Fruit fly (Drosophila melanogaster) whole organism, pupa: ENCODE data around the gene CG46467.
A peak's percentile ranks its signal among the peaks of the same experiment; 100 is the strongest.

Experiments used
- CG10348 ChIP-seq: fragments of 200-800 bp; sonication (Bioruptor generic); IDR thresholded peaks from 2 replicates; pipeline ENCODE4 v1.3.6; 2022; ENCODE audit warnings: missing biosample characterization, missing genetic modification characterization
- CG12605 ChIP-seq: fragments of 200-800 bp; sonication (Bioruptor generic); IDR thresholded peaks from 2 replicates; pipeline ENCODE4 v1.3.6; 2022; ENCODE audit warnings: missing biosample characterization, missing genetic modification characterization
- CG13204 ChIP-seq: fragments of 200-800 bp; sonication (Bioruptor generic); optimal IDR thresholded peaks from 2 replicates; lab custom pipeline; 2018; ENCODE audit warnings: missing biosample characterization, mild to moderate bottlenecking, missing genetic modification characterization, moderate library complexity
- CG14655 ChIP-seq: fragments of 200-800 bp; sonication (Bioruptor generic); optimal IDR thresholded peaks from 3 replicates; lab custom pipeline; 2017; ENCODE audit warnings: mild to moderate bottlenecking, missing biosample characterization, missing genetic modification reagents, missing genetic modification characterization
- CG15710 ChIP-seq: fragments of 200-800 bp; sonication (Bioruptor generic); optimal IDR thresholded peaks from 2 replicates; lab custom pipeline; 2018; ENCODE audit warnings: missing biosample characterization, mild to moderate bottlenecking, missing genetic modification characterization, moderate library complexity
- CG17806 ChIP-seq: fragments of 200-800 bp; sonication (Bioruptor generic); optimal IDR thresholded peaks from 2 replicates; lab custom pipeline; 2018; ENCODE audit warnings: missing biosample characterization, mild to moderate bottlenecking, missing genetic modification characterization, moderate library complexity
- CG32121 ChIP-seq: fragments of 200-800 bp; sonication (Bioruptor generic); IDR thresholded peaks from 2 replicates; pipeline ENCODE4 v1.3.6; 2022; ENCODE audit warnings: missing biosample characterization, missing genetic modification characterization
- CG34367 ChIP-seq: fragments of 200-800 bp; sonication (Bioruptor generic); optimal IDR thresholded peaks from 2 replicates; lab custom pipeline; 2018; ENCODE audit warnings: missing biosample characterization, mild to moderate bottlenecking, missing genetic modification characterization
- CG4496 ChIP-seq: fragments of 200-800 bp; sonication (Bioruptor generic); IDR thresholded peaks from 3 replicates; pipeline ENCODE4 v1.3.6; 2022; ENCODE audit warnings: missing biosample characterization, missing genetic modification characterization
- CG8159 ChIP-seq: fragments of 200-800 bp; sonication (Bioruptor generic); optimal IDR thresholded peaks from 3 replicates; lab custom pipeline; 2018; ENCODE audit warnings: missing biosample characterization, mild to moderate bottlenecking, missing genetic modification characterization, moderate library complexity
- CG8301 ChIP-seq: fragments of 200-800 bp; sonication (Bioruptor generic); optimal IDR thresholded peaks from 2 replicates; lab custom pipeline; 2018; ENCODE audit warnings: missing biosample characterization, mild to moderate bottlenecking, missing genetic modification characterization
- CG9948 ChIP-seq: fragments of 200-800 bp; sonication (Bioruptor generic); optimal IDR thresholded peaks from 2 replicates; lab custom pipeline; 2018; ENCODE audit warnings: missing biosample characterization, mild to moderate bottlenecking, missing genetic modification characterization, moderate library complexity
- D1 ChIP-seq: fragments of 200-800 bp; sonication (Bioruptor generic); optimal IDR thresholded peaks from 2 replicates; lab custom pipeline; 2018; ENCODE audit warnings: missing biosample characterization, mild to moderate bottlenecking, missing genetic modification characterization, moderate library complexity
- EcR ChIP-seq: fragments of 200-800 bp; sonication (Bioruptor generic); optimal IDR thresholded peaks from 3 replicates; lab custom pipeline; 2019; ENCODE audit warnings: missing biosample characterization, missing genetic modification characterization, mild to moderate bottlenecking, moderate library complexity, missing genetic modification reagents
- Ets98B ChIP-seq: fragments of 200-800 bp; sonication (Bioruptor generic); IDR thresholded peaks from 2 replicates; pipeline ENCODE4 v1.3.6; 2022; ENCODE audit warnings: missing biosample characterization, missing genetic modification characterization
- Pif1A ChIP-seq: fragments of 200-800 bp; sonication (Bioruptor generic); optimal IDR thresholded peaks from 3 replicates; lab custom pipeline; 2016; ENCODE audit warnings: missing biosample characterization, missing genetic modification characterization
- Pif1B ChIP-seq: fragments of 200-800 bp; sonication (Bioruptor generic); optimal IDR thresholded peaks from 3 replicates; lab custom pipeline; 2016; ENCODE audit warnings: missing biosample characterization, missing genetic modification characterization
- Snoo ChIP-seq: fragments of 200-800 bp; sonication (Bioruptor generic); optimal IDR thresholded peaks from 3 replicates; lab custom pipeline; 2017; ENCODE audit warnings: missing biosample characterization, mild to moderate bottlenecking, missing genetic modification characterization, inconsistent platforms
- fd96Ca ChIP-seq: fragments of 200-800 bp; sonication (Bioruptor generic); IDR thresholded peaks from 3 replicates; pipeline ENCODE4 v1.3.6; 2022; ENCODE audit warnings: missing biosample characterization, missing genetic modification characterization
- gl ChIP-seq: fragments of 200-800 bp; sonication (Bioruptor generic); optimal IDR thresholded peaks from 2 replicates; lab custom pipeline; 2018; ENCODE audit warnings: missing biosample characterization, mild to moderate bottlenecking, missing genetic modification characterization

Gene CG46467

DNA sequence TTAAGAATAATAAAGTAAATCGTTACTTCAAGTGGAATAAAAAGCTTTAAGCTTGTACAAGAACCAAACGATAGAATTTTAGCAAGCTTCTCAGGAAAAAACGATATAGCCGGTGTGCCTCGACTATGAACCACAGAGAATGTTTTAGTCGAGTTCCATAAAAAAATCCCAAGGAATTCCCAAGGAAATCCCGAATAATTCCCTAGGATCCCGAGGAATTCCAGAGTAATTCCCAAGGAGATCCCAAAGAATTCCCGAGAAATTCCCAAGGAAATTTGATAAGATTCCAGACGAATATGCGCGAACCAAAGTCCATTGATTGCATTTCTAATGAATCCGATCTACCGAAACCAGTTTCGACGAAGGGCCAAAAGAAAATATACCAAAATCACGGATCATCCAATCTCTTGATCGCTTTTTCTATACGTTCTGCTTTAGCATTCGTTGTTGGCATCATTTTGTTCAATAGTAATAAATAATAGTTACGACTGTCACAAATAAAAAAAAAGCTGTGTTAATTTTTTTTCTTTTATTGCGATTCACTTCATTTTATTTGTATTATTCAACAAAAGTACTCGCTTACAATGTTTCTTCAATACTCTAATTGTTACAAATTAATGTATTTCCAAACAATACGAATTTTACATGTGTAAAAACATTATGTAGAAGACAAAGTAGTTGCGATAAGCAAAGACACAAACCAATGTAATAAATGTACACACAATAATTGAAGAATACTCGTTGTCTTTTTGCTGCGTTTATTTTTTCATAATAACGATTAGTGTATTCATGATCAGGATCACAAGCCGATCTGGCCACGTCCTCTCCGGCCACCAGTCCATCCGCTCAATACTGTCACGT lies 5.7 kb upstream of the CG46467 start:
- TF ChIP-seq CG4496 (GFP tag; lab: Robert Waterston, UW) (no peak), CG8301 (tag; lab: Kevin White, UChicago) (peak; percentile 12), Ets98B (GFP tag; lab: Robert Waterston, UW) (no peak), CG15710 (no peak), D1 (tag; lab: Kevin White, UChicago) (peak; percentile 30), CG10348 (no peak), Snoo (no peak), CG17806 (no peak), CG8159 (tag; lab: Kevin White, UChicago) (no peak)

DNA sequence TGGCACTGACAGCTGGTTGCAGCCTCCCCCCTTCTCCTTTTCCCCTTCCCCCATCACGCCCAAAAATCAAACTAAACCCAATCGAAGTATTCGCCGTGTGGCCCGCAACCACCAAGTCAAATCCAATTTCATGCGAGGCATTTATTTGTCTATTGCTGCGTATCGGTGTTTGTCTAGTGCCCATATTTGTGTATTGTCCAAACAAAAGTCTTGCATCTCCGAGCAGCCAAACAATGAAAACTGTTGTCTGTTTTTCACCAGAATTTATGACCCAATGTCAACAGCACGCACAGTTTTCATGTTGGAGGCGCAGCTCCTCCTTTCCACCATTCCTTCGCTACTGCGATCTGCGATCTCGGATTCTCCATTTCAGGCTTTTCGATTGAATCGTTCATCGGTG lies 4.5 kb upstream of the CG46467 start:
- TF ChIP-seq CG4496 (GFP tag; lab: Robert Waterston, UW): no peak
- no peak for TF ChIP-seq CG17806
- TF ChIP-seq EcR (GFP tag; lab: Kevin White, UChicago): no peak
- no peak for TF ChIP-seq CG34367 (tag; lab: Kevin White, UChicago)
- TF ChIP-seq CG8301 (tag; lab: Kevin White, UChicago): no peak
- TF ChIP-seq CG12605 (GFP tag; lab: Robert Waterston, UW): no peak
- TF ChIP-seq CG32121 (GFP tag; lab: Robert Waterston, UW): no peak
- no peak for TF ChIP-seq Pif1A (GFP tag; lab: Kevin White, UChicago)
- TF ChIP-seq Snoo: no peak
- no peak for TF ChIP-seq CG14655 (GFP tag; lab: Kevin White, UChicago)
- no peak for TF ChIP-seq CG8159 (tag; lab: Kevin White, UChicago)
- TF ChIP-seq D1 (tag; lab: Kevin White, UChicago): no peak
- TF ChIP-seq CG15710: no peak
- no peak for TF ChIP-seq CG10348
- no peak for TF ChIP-seq fd96Ca (GFP tag; lab: Robert Waterston, UW)
- TF ChIP-seq Pif1B (GFP tag; lab: Kevin White, UChicago): no peak
- no peak for TF ChIP-seq Ets98B (GFP tag; lab: Robert Waterston, UW)
- no peak for TF ChIP-seq CG9948

DNA sequence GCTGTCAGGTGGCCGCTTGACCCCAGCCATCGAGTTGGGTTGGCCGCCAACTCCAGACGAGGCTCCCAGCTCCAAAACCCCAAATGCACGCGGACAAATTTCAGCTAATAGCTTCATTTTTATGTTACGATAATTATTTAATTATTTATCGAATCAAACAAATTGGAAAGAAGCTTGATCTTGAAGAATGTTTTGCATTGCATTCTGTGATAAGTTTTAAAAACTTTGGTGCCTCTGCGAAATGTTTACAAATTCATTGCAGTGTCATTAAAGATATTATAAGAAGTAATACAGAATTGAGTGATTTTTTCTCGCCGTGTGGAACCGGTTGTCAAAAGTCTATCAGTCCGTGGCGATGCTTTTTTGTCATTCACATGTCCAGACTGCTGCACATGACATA lies 4.1 kb upstream of the CG46467 start:
- TF ChIP-seq Ets98B (GFP tag; lab: Robert Waterston, UW) (0 out of 2 replicates have a peak, but pooled peaks have one; percentile 5), Pif1A (GFP tag; lab: Kevin White, UChicago) (no peak), CG8301 (tag; lab: Kevin White, UChicago) (peak; percentile 36)

DNA sequence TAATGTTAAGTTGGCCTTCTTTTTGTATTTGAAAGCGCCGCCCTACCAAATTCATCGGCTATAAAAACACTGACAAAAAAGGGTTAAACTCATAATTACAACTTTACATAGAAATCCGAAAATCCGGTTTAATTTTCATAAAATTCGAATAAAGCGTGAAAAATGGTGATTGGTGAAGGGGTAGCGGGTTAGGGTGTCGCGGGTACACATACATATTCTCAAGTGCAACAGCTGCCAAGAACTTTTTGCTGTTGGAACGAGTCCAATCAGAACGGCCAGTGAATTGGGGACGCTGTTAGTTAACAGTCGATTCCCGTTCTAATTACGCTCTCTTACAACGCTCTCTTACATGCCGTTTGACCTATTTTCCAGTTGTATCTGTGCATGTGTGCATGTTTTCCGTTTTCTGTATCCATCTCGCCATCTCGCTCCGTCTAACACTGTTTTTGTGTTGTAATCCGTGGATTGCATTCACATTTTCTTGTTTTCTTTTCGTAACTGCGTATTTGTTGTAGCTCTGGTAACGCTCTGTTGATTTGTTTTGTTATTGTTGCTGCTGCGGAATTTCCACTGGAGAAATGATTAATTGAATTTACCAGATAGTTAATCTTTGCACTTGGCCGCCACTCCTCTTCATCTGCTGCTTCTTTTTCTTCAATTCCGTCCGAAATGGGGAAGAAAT lies 2.2 kb upstream of the CG46467 start:
- TF ChIP-seq CG32121 (GFP tag; lab: Robert Waterston, UW) (peak; percentile 55), CG34367 (tag; lab: Kevin White, UChicago) (no peak), EcR (GFP tag; lab: Kevin White, UChicago) (no peak), CG13204 (GFP tag; lab: Kevin White, UChicago) (no peak), CG10348 (no peak), Ets98B (GFP tag; lab: Robert Waterston, UW) (peak; percentile 18; the same call in 1 of the 2 replicates), Pif1B (GFP tag; lab: Kevin White, UChicago) (no peak), CG14655 (GFP tag; lab: Kevin White, UChicago) (no peak), Pif1A (GFP tag; lab: Kevin White, UChicago) (no peak), fd96Ca (GFP tag; lab: Robert Waterston, UW) (no peak), CG9948 (no peak), CG4496 (GFP tag; lab: Robert Waterston, UW) (0 out of 3 replicates have a peak, but pooled peaks have one; percentile 44), CG15710 (no peak)

DNA sequence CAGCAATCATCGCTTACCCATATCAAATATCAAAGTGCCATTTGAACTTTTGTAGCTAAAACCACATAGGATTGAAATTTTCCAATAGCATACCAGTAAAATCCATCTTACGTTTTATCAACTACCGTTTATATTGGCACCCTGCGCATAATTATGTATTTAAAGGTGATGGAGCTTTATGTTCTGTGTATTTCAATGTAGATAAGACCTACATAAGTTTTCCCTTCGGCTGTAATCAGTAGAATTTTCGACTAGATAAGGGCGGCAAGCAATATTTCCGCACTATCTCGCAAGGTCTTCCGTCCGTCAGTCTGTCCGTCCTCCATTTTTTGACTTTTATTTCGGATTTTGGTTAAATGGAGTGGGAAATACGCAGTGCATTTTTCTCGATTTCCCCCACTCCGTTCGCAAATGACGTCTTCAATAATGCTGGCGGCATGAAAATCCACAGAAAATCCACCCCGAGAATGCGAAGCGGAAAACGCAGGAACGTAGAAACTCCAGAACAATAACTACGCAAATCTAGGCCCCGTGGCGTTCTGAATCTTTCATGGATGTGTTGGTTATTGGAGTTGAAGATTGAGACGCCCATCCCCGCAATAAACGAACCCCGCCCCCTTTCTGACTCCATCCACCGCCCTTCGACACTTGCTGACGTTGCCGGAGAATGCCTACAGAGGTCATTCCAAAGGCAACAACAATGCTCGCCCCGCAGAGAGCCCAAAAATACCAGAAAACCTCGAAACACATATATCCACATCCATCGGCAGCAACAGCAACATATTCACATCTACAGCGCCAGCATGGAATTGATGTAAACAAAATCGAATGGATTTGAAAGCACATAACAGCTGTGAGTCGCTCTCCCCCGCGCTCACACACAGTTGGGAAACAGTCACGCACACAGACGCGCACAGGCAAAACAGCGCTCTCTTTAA lies 1.4 kb upstream of the CG46467 start:
- no peak for TF ChIP-seq D1 (tag; lab: Kevin White, UChicago)
- TF ChIP-seq CG9948: no peak
- no peak for TF ChIP-seq CG34367 (tag; lab: Kevin White, UChicago)
- TF ChIP-seq fd96Ca (GFP tag; lab: Robert Waterston, UW): no peak
- no peak for TF ChIP-seq Ets98B (GFP tag; lab: Robert Waterston, UW)
- TF ChIP-seq CG8159 (tag; lab: Kevin White, UChicago): no peak
- TF ChIP-seq CG4496 (GFP tag; lab: Robert Waterston, UW): no peak
- no peak for TF ChIP-seq gl (tag; lab: Kevin White, UChicago)
- TF ChIP-seq CG12605 (GFP tag; lab: Robert Waterston, UW): no peak
- TF ChIP-seq CG15710: no peak
- TF ChIP-seq CG14655 (GFP tag; lab: Kevin White, UChicago): no peak
- TF ChIP-seq EcR (GFP tag; lab: Kevin White, UChicago): no peak
- TF ChIP-seq Pif1B (GFP tag; lab: Kevin White, UChicago): no peak
- TF ChIP-seq Snoo: no peak
- TF ChIP-seq CG8301 (tag; lab: Kevin White, UChicago): no peak
- no peak for TF ChIP-seq CG32121 (GFP tag; lab: Robert Waterston, UW)
